Worm (Caenorhabditis elegans) whole organism, young adult: ENCODE results near the gene alfa-1.
A peak's percentile ranks its signal among the peaks of the same experiment; 100 is the strongest.

Experiments used
- F23B12.7 ChIP-seq: sonication (generic microtip); optimal IDR thresholded peaks from 2 replicates; lab custom pipeline; 2017; ENCODE audit warnings: missing genetic modification characterization, mild to moderate bottlenecking, missing compliant biosample characterization, antibody characterized with exemption, moderate library complexity; ENCODE audit not compliant: insufficient read depth
- F33H1.4 ChIP-seq: fragments of 200-800 bp; sonication (Bioruptor generic); IDR thresholded peaks from 2 replicates; pipeline ENCODE4 v1.3.6; 2022; ENCODE audit warnings: missing genetic modification reagents, missing genetic modification characterization, missing compliant biosample characterization
- F49E8.2 ChIP-seq: sonication (generic microtip); optimal IDR thresholded peaks from 3 replicates; lab custom pipeline; 2017; ENCODE audit warnings: missing genetic modification characterization, mild to moderate bottlenecking, missing compliant biosample characterization, antibody characterized with exemption, moderate library complexity; ENCODE audit not compliant: insufficient read depth
- F52B5.7 ChIP-seq: sonication (generic microtip); optimal IDR thresholded peaks from 2 replicates; lab custom pipeline; 2016; ENCODE audit warnings: mild to moderate bottlenecking, missing genetic modification characterization, missing compliant biosample characterization
- F55B11.4 ChIP-seq: sonication (generic microtip); optimal IDR thresholded peaks from 2 replicates; lab custom pipeline; 2016; ENCODE audit warnings: missing compliant biosample characterization, missing genetic modification characterization, borderline replicate concordance; ENCODE audit not compliant: insufficient read depth
- K11D2.4 ChIP-seq: fragments of 200-800 bp; sonication (Bioruptor generic); IDR thresholded peaks from 2 replicates; pipeline ENCODE4 v1.3.6; 2022; ENCODE audit warnings: missing genetic modification reagents, missing genetic modification characterization, missing compliant biosample characterization
- K12H6.12 ChIP-seq: fragments of 200-800 bp; sonication (Bioruptor generic); optimal IDR thresholded peaks from 2 replicates; lab custom pipeline; 2018; ENCODE audit warnings: mild to moderate bottlenecking, missing genetic modification characterization, missing compliant biosample characterization
- T07F8.4 ChIP-seq: sonication (generic microtip); optimal IDR thresholded peaks from 2 replicates; lab custom pipeline; 2016; ENCODE audit warnings: mild to moderate bottlenecking, missing genetic modification characterization, moderate library complexity, missing compliant biosample characterization
- Y53F4B.3 ChIP-seq: fragments of 200-800 bp; sonication (Bioruptor generic); IDR thresholded peaks from 2 replicates; pipeline ENCODE4 v1.3.6; 2022; ENCODE audit warnings: missing genetic modification reagents, missing genetic modification characterization, missing compliant biosample characterization
- Y95B8A.8 ChIP-seq: fragments of 200-800 bp; sonication (Bioruptor generic); IDR thresholded peaks from 2 replicates; pipeline ENCODE4 v1.3.6; 2022; ENCODE audit warnings: missing genetic modification reagents, missing genetic modification characterization, missing compliant biosample characterization
- ZK185.1 ChIP-seq: sonication (generic microtip); optimal IDR thresholded peaks from 2 replicates; lab custom pipeline; 2016; ENCODE audit warnings: mild to moderate bottlenecking, missing genetic modification characterization, missing compliant biosample characterization; ENCODE audit not compliant: poor library complexity, severe bottlenecking
- aptf-2 ChIP-seq: fragments of 200-800 bp; sonication (Bioruptor generic); conservative IDR thresholded peaks from 2 replicates; pipeline ENCODE4 v1.3.6; 2022; ENCODE audit warnings: missing genetic modification reagents, missing genetic modification characterization, missing compliant biosample characterization
- atf-7 ChIP-seq: sonication (generic microtip); optimal IDR thresholded peaks from 2 replicates; lab custom pipeline; 2017; ENCODE audit warnings: mild to moderate bottlenecking, missing genetic modification characterization, missing compliant biosample characterization
- attf-3 ChIP-seq: fragments of 200-800 bp; sonication (Bioruptor generic); conservative IDR thresholded peaks from 2 replicates; pipeline ENCODE4 v1.3.6; 2022; ENCODE audit warnings: missing genetic modification reagents, missing genetic modification characterization, missing compliant biosample characterization
- bed-2 ChIP-seq: fragments of 200-800 bp; sonication (Bioruptor generic); IDR thresholded peaks from 2 replicates; pipeline ENCODE4 v1.3.6; 2022; ENCODE audit warnings: missing genetic modification reagents, missing genetic modification characterization, missing compliant biosample characterization
- ceh-100 ChIP-seq: fragments of 200-800 bp; sonication (Bioruptor generic); IDR thresholded peaks from 2 replicates; pipeline ENCODE4 v1.3.6; 2022; ENCODE audit warnings: missing genetic modification reagents, missing genetic modification characterization, missing compliant biosample characterization
- ceh-91 ChIP-seq: fragments of 200-800 bp; sonication (Bioruptor generic); IDR thresholded peaks from 2 replicates; pipeline ENCODE4 v1.3.6; 2022; ENCODE audit warnings: missing genetic modification reagents, missing genetic modification characterization, missing compliant biosample characterization
- dox-1 ChIP-seq: fragments of 200-800 bp; sonication (Bioruptor generic); IDR thresholded peaks from 2 replicates; pipeline ENCODE4 v1.3.6; 2022; ENCODE audit warnings: missing genetic modification reagents, missing genetic modification characterization, missing compliant biosample characterization
- efl-1 ChIP-seq: fragments of 150-350 bp; optimal IDR thresholded peaks from 2 replicates; lab custom pipeline; 2014; ENCODE audit warnings: missing biosample characterization, missing genetic modification reagents, missing genetic modification characterization
- ets-4 ChIP-seq: fragments of 200-800 bp; sonication (Bioruptor generic); optimal IDR thresholded peaks from 2 replicates; lab custom pipeline; 2018; ENCODE audit warnings: mild to moderate bottlenecking, missing genetic modification characterization, missing compliant biosample characterization
- him-1 ChIP-seq: sonication (generic microtip); optimal IDR thresholded peaks from 2 replicates; lab custom pipeline; 2016; ENCODE audit warnings: missing genotype, missing genetic modification reagents, missing genetic modification characterization, missing compliant biosample characterization
- hlh-12 ChIP-seq: sonication (generic microtip); optimal IDR thresholded peaks from 2 replicates; lab custom pipeline; 2016; ENCODE audit warnings: missing genetic modification characterization, missing compliant biosample characterization
- let-607 ChIP-seq, 2 experiments: fragments of 200-800 bp in 1 of 2; sonication (Bioruptor generic) in 1 of 2; sonication (generic microtip) in 1 of 2; optimal IDR thresholded peaks; 2 replicates each; lab custom pipeline; 2016 to 2018; ENCODE audit warnings: mild to moderate bottlenecking in 2 of 2, missing compliant biosample characterization in 2 of 2, missing genetic modification characterization in 2 of 2, moderate library complexity in 2 of 2, missing genotype in 1 of 2
- lin-54 ChIP-seq: fragments of 200-800 bp; sonication (Bioruptor generic); optimal IDR thresholded peaks from 2 replicates; lab custom pipeline; 2018; ENCODE audit warnings: mild to moderate bottlenecking, missing genetic modification characterization, missing compliant biosample characterization
- lsl-1 ChIP-seq: fragments of 200-800 bp; sonication (Bioruptor generic); optimal IDR thresholded peaks from 2 replicates; lab custom pipeline; 2018; ENCODE audit warnings: mild to moderate bottlenecking, missing genetic modification characterization, moderate library complexity, missing compliant biosample characterization
- madf-10 ChIP-seq: sonication (generic microtip); optimal IDR thresholded peaks from 2 replicates; lab custom pipeline; 2016; ENCODE audit warnings: mild to moderate bottlenecking, missing genetic modification characterization, missing compliant biosample characterization
- madf-6 ChIP-seq: fragments of 200-800 bp; sonication (Bioruptor generic); IDR thresholded peaks from 2 replicates; pipeline ENCODE4 v1.3.6; 2022; ENCODE audit warnings: missing genetic modification reagents, missing genetic modification characterization, missing compliant biosample characterization
- madf-8 ChIP-seq: fragments of 200-800 bp; sonication (Bioruptor generic); conservative IDR thresholded peaks from 2 replicates; pipeline ENCODE4 v1.3.6; 2022; ENCODE audit warnings: missing genetic modification reagents, missing genetic modification characterization, missing compliant biosample characterization
- nhr-80 ChIP-seq: sonication (generic microtip); optimal IDR thresholded peaks from 2 replicates; lab custom pipeline; 2016; ENCODE audit warnings: missing genetic modification characterization, missing compliant biosample characterization
- nhr-90 ChIP-seq: sonication (generic microtip); optimal IDR thresholded peaks from 2 replicates; lab custom pipeline; 2016; ENCODE audit warnings: missing genotype, mild to moderate bottlenecking, missing genetic modification characterization, missing compliant biosample characterization
- pha-4 ChIP-seq: fragments of 150-350 bp; sonication (generic microtip); optimal IDR thresholded peaks from 2 replicates; lab custom pipeline; 2014; ENCODE audit warnings: missing biosample characterization, missing genetic modification reagents, missing genetic modification characterization
- rcor-1 ChIP-seq: fragments of 200-800 bp; sonication (Bioruptor generic); IDR thresholded peaks from 2 replicates; pipeline ENCODE4 v1.3.6; 2022; ENCODE audit warnings: missing genetic modification reagents, missing genetic modification characterization, missing compliant biosample characterization
- sea-2 ChIP-seq: fragments of 200-800 bp; sonication (Bioruptor generic); IDR thresholded peaks from 2 replicates; pipeline ENCODE4 v1.3.6; 2022; ENCODE audit warnings: missing genetic modification characterization, missing compliant biosample characterization
- somi-1 ChIP-seq: fragments of 200-800 bp; sonication (Bioruptor generic); optimal IDR thresholded peaks from 2 replicates; lab custom pipeline; 2018; ENCODE audit warnings: mild to moderate bottlenecking, missing genetic modification characterization, missing compliant biosample characterization
- unc-130 ChIP-seq: sonication (generic microtip); optimal IDR thresholded peaks from 2 replicates; lab custom pipeline; 2016; ENCODE audit warnings: missing genetic modification reagents, missing genetic modification characterization, missing compliant biosample characterization
- xnd-1 ChIP-seq: sonication (generic microtip); optimal IDR thresholded peaks from 2 replicates; lab custom pipeline; 2016; ENCODE audit warnings: missing genotype, missing genetic modification reagents, missing genetic modification characterization, missing compliant biosample characterization
- ztf-18 ChIP-seq: sonication (generic microtip); optimal IDR thresholded peaks from 2 replicates; lab custom pipeline; 2016; ENCODE audit warnings: missing genotype, mild to moderate bottlenecking, missing genetic modification characterization, missing compliant biosample characterization
- ztf-26 ChIP-seq: sonication (generic microtip); optimal IDR thresholded peaks from 2 replicates; lab custom pipeline; 2017; ENCODE audit warnings: missing genetic modification characterization, missing compliant biosample characterization
- ztf-28 ChIP-seq: fragments of 200-800 bp; sonication (Bioruptor generic); IDR thresholded peaks from 2 replicates; pipeline ENCODE4 v1.3.6; 2022; ENCODE audit warnings: missing genetic modification reagents, missing genetic modification characterization, missing compliant biosample characterization
- ztf-6 ChIP-seq: fragments of 200-800 bp; sonication (Bioruptor generic); IDR thresholded peaks from 2 replicates; pipeline ENCODE4 v1.3.6; 2022; ENCODE audit warnings: missing genetic modification reagents, missing genetic modification characterization, missing compliant biosample characterization

Gene alfa-1

ce11 chrII:7698406-7698805, 36.1 kb upstream of the alfa-1 start, which contains the start of gene B0495.5 (continued):
- TF ChIP-seq dox-1 (GFP tag; lab: Robert Waterston, UW) (no peak), sea-2 (no peak), xnd-1 (tag; lab: Kevin White, UChicago) (no peak), attf-3 (no peak), F52B5.7 (tag; lab: Kevin White, UChicago) (no peak)
- TF ChIP-seq, all 124 proteins: peak for 0

ce11 chrII:7697156-7697555, 34.8 kb upstream of the alfa-1 start:
- TF ChIP-seq bed-2 (GFP tag; lab: Robert Waterston, UW) (no peak), Y53F4B.3 (GFP tag; lab: Robert Waterston, UW) (no peak), rcor-1 (GFP tag; lab: Robert Waterston, UW) (no peak), atf-7 (tag; lab: Kevin White, UChicago) (no peak), F23B12.7 (tag; lab: Kevin White, UChicago) (no peak), madf-10 (no peak), ztf-26 (tag; lab: Kevin White, UChicago) (no peak)

- TF ChIP-seq ztf-6 (GFP tag; lab: Robert Waterston, UW) = no peak
- peak; percentile 84 to 85 for TF ChIP-seq let-607 (tag; optimal IDR thresholded peaks at IDR 0.05; lab: Kevin White, UChicago)
- TF ChIP-seq nhr-80 (tag; lab: Kevin White, UChicago) = peak; percentile 97
- peak; percentile 55 for TF ChIP-seq ets-4 (GFP tag; lab: Kevin White, UChicago)
- TF ChIP-seq K12H6.12 = no peak
These were observed 33.3 kb upstream of the alfa-1 start for ce11 chrII:7695636-7696035.

ce11 chrII:7694745-7695144, 32.4 kb upstream of the alfa-1 start:
- peak; percentile 62 for TF ChIP-seq nhr-80 (tag; lab: Kevin White, UChicago)
- no peak for TF ChIP-seq F55B11.4 (tag; lab: Kevin White, UChicago)
- TF ChIP-seq, all 124 proteins: peak for 1

ce11 chrII:7693929-7694328, 31.6 kb upstream of the alfa-1 start, which contains the start of gene nhx-2:
TSS of gene nhx-2 (minus strand) at chrII:7693957.
- TF ChIP-seq nhr-80 (tag; lab: Kevin White, UChicago) (peak; percentile 82), lin-54 (GFP tag; lab: Kevin White, UChicago) (no peak), pha-4 (tag; lab: Kevin White, UChicago) (no peak), ztf-28 (no peak), hlh-12 (tag; lab: Kevin White, UChicago) (no peak), ztf-18 (tag; lab: Kevin White, UChicago) (no peak), ceh-100 (GFP tag; lab: Robert Waterston, UW) (no peak), somi-1 (GFP tag; lab: Kevin White, UChicago) (no peak), nhr-90 (no peak)

ce11 chrII:7690384-7690783, 28.1 kb upstream of the alfa-1 start, which contains the start of gene pid-1:
TSS of gene pid-1 (minus strand) at chrII:7690556.
- TF ChIP-seq ZK185.1 (tag; lab: Kevin White, UChicago) = no peak
- TF ChIP-seq ztf-18 (tag; lab: Kevin White, UChicago) = no peak
- TF ChIP-seq efl-1 (GFP tag; lab: Kevin White, UChicago) = peak; percentile 6
- TF ChIP-seq F49E8.2 = no peak
- 0 out of 2 replicates have a peak, but pooled peaks have one; percentile 10 for TF ChIP-seq ceh-91 (GFP tag; lab: Robert Waterston, UW)
- peak; percentile 68; the same call in 1 of the 2 replicates for TF ChIP-seq madf-6 (GFP tag; lab: Robert Waterston, UW)
- peak; percentile 61 for TF ChIP-seq him-1
- no peak for TF ChIP-seq K11D2.4
- no peak for TF ChIP-seq aptf-2 (GFP tag; lab: Robert Waterston, UW)
- TF ChIP-seq lsl-1 (GFP tag; lab: Kevin White, UChicago) = peak; percentile 90
- TF ChIP-seq F33H1.4 = peak; percentile 84
- TF ChIP-seq Y95B8A.8 (GFP tag; lab: Robert Waterston, UW) = no peak
- no peak for TF ChIP-seq unc-130 (GFP tag; lab: Kevin White, UChicago)
- TF ChIP-seq xnd-1 (tag; lab: Kevin White, UChicago) = peak; percentile 76
- no peak for TF ChIP-seq T07F8.4
- TF ChIP-seq madf-8 (GFP tag; lab: Robert Waterston, UW) = peak; percentile 51
- no peak for TF ChIP-seq F52B5.7 (tag; lab: Kevin White, UChicago)
